Worm (Caenorhabditis elegans) whole organism, L3 larva: ENCODE measurements around the gene vha-3.

Experiments
- aly-2 ChIP-seq: fragments of 150-350 bp; optimal IDR thresholded peaks from 2 replicates; lab custom pipeline; 2014; ENCODE audit warnings: missing biosample characterization, missing genetic modification characterization
- daf-12 ChIP-seq: fragments of 150-350 bp; optimal IDR thresholded peaks from 2 replicates; lab custom pipeline; 2014; ENCODE audit warnings: missing biosample characterization, missing genetic modification reagents, missing genetic modification characterization
- egl-27 ChIP-seq: sonication (generic microtip); optimal IDR thresholded peaks from 4 replicates; lab custom pipeline; 2017; ENCODE audit warnings: missing biosample characterization, missing genetic modification reagents, missing genetic modification characterization
- elt-1 ChIP-seq: fragments of 150-350 bp; optimal IDR thresholded peaks from 2 replicates; lab custom pipeline; 2014; ENCODE audit warnings: missing biosample characterization, missing genetic modification characterization
- elt-2 ChIP-seq: sonication (generic microtip); optimal IDR thresholded peaks from 2 replicates; lab custom pipeline; 2016; ENCODE audit warnings: missing genetic modification reagents, mild to moderate bottlenecking, missing genetic modification characterization, missing compliant biosample characterization
- elt-3 ChIP-seq, 3 experiments: fragments of 150-350 bp in 1 of 3; sonication (generic microtip) in 2 of 3; optimal IDR thresholded peaks; 2 replicates in 2 of 3; 4 replicates in 1 of 3; lab custom pipeline; 2014 to 2017; ENCODE audit warnings: missing biosample characterization in 3 of 3, missing genetic modification characterization in 3 of 3
- fkh-10 ChIP-seq: sonication (generic microtip); optimal IDR thresholded peaks from 2 replicates; lab custom pipeline; 2017; ENCODE audit warnings: missing biosample characterization, missing genetic modification reagents, missing genetic modification characterization
- nhr-237 ChIP-seq: fragments of 150-350 bp; optimal IDR thresholded peaks from 2 replicates; lab custom pipeline; 2014; ENCODE audit warnings: missing biosample characterization, missing genetic modification characterization
- nhr-28 ChIP-seq: fragments of 150-350 bp; optimal IDR thresholded peaks from 2 replicates; lab custom pipeline; 2014; ENCODE audit warnings: missing biosample characterization, missing genetic modification characterization
- snpc-4 ChIP-seq: fragments of 150-350 bp; optimal IDR thresholded peaks from 2 replicates; lab custom pipeline; 2014; ENCODE audit warnings: missing biosample characterization, missing genetic modification characterization
- tbx-2 ChIP-seq: sonication (generic microtip); optimal IDR thresholded peaks from 2 replicates; lab custom pipeline; 2016; ENCODE audit warnings: mild to moderate bottlenecking, missing genetic modification characterization, missing compliant biosample characterization
- unc-39 ChIP-seq: sonication (generic microtip); optimal IDR thresholded peaks from 4 replicates; lab custom pipeline; 2017; ENCODE audit warnings: missing biosample characterization, missing genetic modification characterization
- zag-1 ChIP-seq: fragments of 150-350 bp; optimal IDR thresholded peaks from 2 replicates; lab custom pipeline; 2014; ENCODE audit warnings: missing biosample characterization, missing genetic modification characterization

- TF ChIP-seq snpc-4 (tag; lab: Kevin White, UChicago) (no peak), nhr-28 (tag; lab: Kevin White, UChicago) (no peak), unc-39 (tag; lab: Kevin White, UChicago) (no peak), elt-3 (tag; optimal IDR thresholded peaks at IDR 0.05; lab: Kevin White, UChicago) (no peak), elt-1 (tag; lab: Kevin White, UChicago) (no peak), elt-2 (tag; lab: Kevin White, UChicago) (no peak), zag-1 (tag; lab: Kevin White, UChicago) (no peak), egl-27 (no peak), tbx-2 (tag; lab: Kevin White, UChicago) (no peak), fkh-10 (GFP tag; lab: Kevin White, UChicago) (no peak), aly-2 (no peak), nhr-237 (tag; lab: Kevin White, UChicago) (no peak), daf-12 (tag; lab: Kevin White, UChicago) (no peak)
Observed at ce11 chrIV:2298388-2298787, 17.4 kb downstream of the vha-3 start.
